Worm (Caenorhabditis elegans): ENCODE results near the gene upp-1.
"Not testable (repeated sequence)": the region's sequence is repeated elsewhere in the genome, so short reads cannot be mapped to it uniquely, and the experiment has no call there.

The upp-1 gene

ce11 chrIII:7609168-7609567 lies 33.7 kb downstream of the upp-1 start, which contains the start of gene nsph-4.3:
Gene nsph-4.3 (minus strand): TSS chrIII:7609268.
- TF ChIP-seq nhr-23 (tag; optimal IDR thresholded peaks at IDR 0.05) (no peak), nhr-12 (tag; optimal IDR thresholded peaks at IDR 0.05) (no peak), dmd-4 (tag; optimal IDR thresholded peaks at IDR 0.05) (no peak), nhr-25 (tag; optimal IDR thresholded peaks at IDR 0.05) (no peak), ceh-16 (tag; optimal IDR thresholded peaks at IDR 0.05) (no peak), nhr-6 (tag; optimal IDR thresholded peaks at IDR 0.05) (no peak), lin-39 (tag; optimal IDR thresholded peaks at IDR 0.05) (no peak), blmp-1 (tag; optimal IDR thresholded peaks at IDR 0.05; ENCODE audit: insufficient read depth) (no peak), lin-11 (tag; optimal IDR thresholded peaks at IDR 0.05) (no peak), zag-1 (tag; optimal IDR thresholded peaks at IDR 0.05) (no peak), gmeb-1 (tag; optimal IDR thresholded peaks at IDR 0.05) (no peak), sma-3 (GFP tag; optimal IDR thresholded peaks at IDR 0.05) (no peak), sem-4 (tag; optimal IDR thresholded peaks at IDR 0.05) (no peak), nhr-77 (tag; optimal IDR thresholded peaks at IDR 0.05) (no peak), nhr-21 (tag; optimal IDR thresholded peaks at IDR 0.05) (no peak), unc-62 (GFP tag; optimal IDR thresholded peaks at IDR 0.05) (no peak)

- TF ChIP-seq peb-1 (tag; optimal IDR thresholded peaks at IDR 0.05) (no peak), nhr-6 (tag; optimal IDR thresholded peaks at IDR 0.05) (no peak), lin-11 (tag; optimal IDR thresholded peaks at IDR 0.05) (no peak), alr-1 (tag; optimal IDR thresholded peaks at IDR 0.05) (no peak), egl-27 (tag; optimal IDR thresholded peaks at IDR 0.05) (no peak), nhr-12 (tag; optimal IDR thresholded peaks at IDR 0.05) (no peak), skn-1 (tag; optimal IDR thresholded peaks at IDR 0.05) (no peak), ZK546.5 (tag; optimal IDR thresholded peaks at IDR 0.05) (no peak), nhr-77 (tag; optimal IDR thresholded peaks at IDR 0.05) (no peak), sem-4 (tag; optimal IDR thresholded peaks at IDR 0.05) (no peak), crh-2 (tag; optimal IDR thresholded peaks at IDR 0.05) (no peak), nhr-11 (tag; optimal IDR thresholded peaks at IDR 0.05) (no peak), sma-9 (GFP tag; optimal IDR thresholded peaks at IDR 0.05) (no peak), sma-9 (tag; optimal IDR thresholded peaks at IDR 0.05) (no peak), sma-3 (GFP tag; optimal IDR thresholded peaks at IDR 0.05) (no peak), nhr-129 (tag; optimal IDR thresholded peaks at IDR 0.05) (no peak), mdl-1 (tag; optimal IDR thresholded peaks at IDR 0.05) (no peak), snpc-4 (tag; optimal IDR thresholded peaks at IDR 0.05) (no peak)
These were observed 34.7 kb downstream of the upp-1 start, which contains the start of gene T04A6.3 for ce11 chrIII:7608223-7608622. Gene T04A6.3 (minus strand): TSS chrIII:7608323.

- TF ChIP-seq lin-13 (GFP tag; optimal IDR thresholded peaks at IDR 0.05); sem-4 (tag; optimal IDR thresholded peaks at IDR 0.05); ama-1 (optimal IDR thresholded peaks at IDR 0.05): not testable (repeated sequence)
These were observed 48.4 kb downstream of the upp-1 start, which contains the start of gene Y80D4G.2 for ce11 chrIII:7594482-7594881. Gene Y80D4G.2 (minus strand): TSS chrIII:7594582.

ce11 chrIII:7593285-7593928 lies 49.5 kb downstream of the upp-1 start, which contains the start of gene R13A5.11:
Gene R13A5.11 (minus strand): TSS chrIII:7593335.
- no peak for TF ChIP-seq lsy-2 (tag; optimal IDR thresholded peaks at IDR 0.05)
- TF ChIP-seq sma-9 (GFP tag; optimal IDR thresholded peaks at IDR 0.05) = no peak
- no peak for TF ChIP-seq sma-9 (tag; optimal IDR thresholded peaks at IDR 0.05)
- TF ChIP-seq snpc-4 (tag; optimal IDR thresholded peaks at IDR 0.05) = no peak
- no peak for TF ChIP-seq alr-1 (tag; optimal IDR thresholded peaks at IDR 0.05)
- TF ChIP-seq lin-13 (GFP tag; optimal IDR thresholded peaks at IDR 0.05) = no peak
- no peak for TF ChIP-seq elt-1 (tag; optimal IDR thresholded peaks at IDR 0.05)
- no peak for TF ChIP-seq lin-39 (tag; optimal IDR thresholded peaks at IDR 0.05)
- no peak for TF ChIP-seq lin-11 (tag; optimal IDR thresholded peaks at IDR 0.05)
- no peak for TF ChIP-seq zag-1 (tag; optimal IDR thresholded peaks at IDR 0.05)
- no peak for TF ChIP-seq ama-1 (optimal IDR thresholded peaks at IDR 0.05)
- no peak for TF ChIP-seq ZK546.5 (tag; optimal IDR thresholded peaks at IDR 0.05)
- no peak for TF ChIP-seq unc-39 (tag; optimal IDR thresholded peaks at IDR 0.05)
- no peak for TF ChIP-seq ceh-82 (tag; optimal IDR thresholded peaks at IDR 0.05)
- no peak for TF ChIP-seq dmd-4 (tag; optimal IDR thresholded peaks at IDR 0.05)
- no peak for TF ChIP-seq nhr-77 (tag; optimal IDR thresholded peaks at IDR 0.05)
- TF ChIP-seq nhr-237 (tag; optimal IDR thresholded peaks at IDR 0.05) = no peak
- no peak for TF ChIP-seq nhr-21 (tag; optimal IDR thresholded peaks at IDR 0.05)
- TF ChIP-seq unc-55 (GFP tag; optimal IDR thresholded peaks at IDR 0.05) = no peak
- TF ChIP-seq blmp-1 (tag; optimal IDR thresholded peaks at IDR 0.05; ENCODE audit: insufficient read depth) = no peak
- TF ChIP-seq nhr-6 (tag; optimal IDR thresholded peaks at IDR 0.05) = no peak
